Worm (Caenorhabditis elegans) whole organism, midembryonic: ENCODE results near the gene npr-22.

Experiments used
- T22C8.4 ChIP-seq: fragments of 200-800 bp; sonication (Bioruptor generic); IDR thresholded peaks from 2 replicates; pipeline ENCODE4 v1.3.6; 2022; ENCODE audit warnings: missing genetic modification characterization, missing compliant biosample characterization
- cog-1 ChIP-seq: sonication (generic microtip); optimal IDR thresholded peaks from 2 replicates; lab custom pipeline; 2016; ENCODE audit warnings: missing genetic modification characterization, missing compliant biosample characterization
- flt-1 ChIP-seq: fragments of 200-800 bp; sonication (Bioruptor generic); IDR thresholded peaks from 2 replicates; pipeline ENCODE4 v1.3.6; 2022; ENCODE audit warnings: missing genetic modification characterization, missing compliant biosample characterization
- klf-2 ChIP-seq: fragments of 200-800 bp; sonication (Bioruptor generic); conservative IDR thresholded peaks from 2 replicates; pipeline ENCODE4 v1.3.6; 2022; ENCODE audit warnings: missing genetic modification reagents, missing genetic modification characterization, missing compliant biosample characterization
- ref-1 ChIP-seq: fragments of 200-800 bp; sonication (Bioruptor generic); conservative IDR thresholded peaks from 2 replicates; pipeline ENCODE4 v1.3.6; 2022; ENCODE audit warnings: missing genetic modification reagents, missing genetic modification characterization, missing compliant biosample characterization
- tab-1 ChIP-seq: fragments of 200-800 bp; sonication (Bioruptor generic); IDR thresholded peaks from 2 replicates; pipeline ENCODE4 v1.3.6; 2022; ENCODE audit warnings: missing genetic modification characterization, missing compliant biosample characterization
- ztf-23 ChIP-seq: fragments of 200-800 bp; sonication (Bioruptor generic); IDR thresholded peaks from 2 replicates; pipeline ENCODE4 v1.3.6; 2022; ENCODE audit warnings: missing genetic modification reagents, missing genetic modification characterization, missing compliant biosample characterization
- ztf-29 ChIP-seq: fragments of 200-800 bp; sonication (Bioruptor generic); IDR thresholded peaks from 2 replicates; pipeline ENCODE4 v1.3.6; 2022; ENCODE audit warnings: missing genetic modification reagents, missing genetic modification characterization, missing compliant biosample characterization

ce11 chrIV:8513619-8514018 is 45.6 kb upstream of the npr-22 start, which contains the start of gene cks-1:
- no peak for TF ChIP-seq cog-1 (tag; lab: Kevin White, UChicago)
- no peak for TF ChIP-seq ref-1 (GFP tag; lab: Robert Waterston, UW)
- no peak for TF ChIP-seq klf-2 (GFP tag; lab: Robert Waterston, UW)
- TF ChIP-seq T22C8.4, result no peak
- no peak for TF ChIP-seq flt-1 (GFP tag; lab: Robert Waterston, UW)
- no peak for TF ChIP-seq ztf-23 (GFP tag; lab: Robert Waterston, UW)
- TF ChIP-seq tab-1 (GFP tag; lab: Robert Waterston, UW), result no peak
- TF ChIP-seq ztf-29, result no peak
